Worm (Caenorhabditis elegans) whole organism, young adult: ENCODE data around the gene vps-16.

Experiments used
- B0336.3 ChIP-seq: fragments of 200-800 bp; sonication (Bioruptor generic); IDR thresholded peaks from 2 replicates; pipeline ENCODE4 v1.3.6; 2022; ENCODE audit warnings: missing genetic modification characterization, missing compliant biosample characterization
- F10E7.11 ChIP-seq: sonication (generic microtip); optimal IDR thresholded peaks from 2 replicates; lab custom pipeline; 2017; ENCODE audit warnings: mild to moderate bottlenecking, missing genetic modification characterization, moderate library complexity, missing compliant biosample characterization
- F39B2.1 ChIP-seq: fragments of 200-800 bp; sonication (Bioruptor generic); IDR thresholded peaks from 2 replicates; pipeline ENCODE4 v1.3.6; 2022; ENCODE audit warnings: missing genetic modification reagents, missing genetic modification characterization, missing compliant biosample characterization
- Y53G8AR.9 ChIP-seq: fragments of 200-800 bp; sonication (Bioruptor generic); conservative IDR thresholded peaks from 2 replicates; pipeline ENCODE4 v1.3.6; 2022; ENCODE audit warnings: missing genetic modification reagents, missing genetic modification characterization, missing compliant biosample characterization
- Y56A3A.18 ChIP-seq: fragments of 200-800 bp; sonication (Bioruptor generic); IDR thresholded peaks from 2 replicates; pipeline ENCODE4 v1.3.6; 2022; ENCODE audit warnings: missing genetic modification reagents, missing genetic modification characterization, missing compliant biosample characterization
- akir-1 ChIP-seq: fragments of 200-800 bp; sonication (Bioruptor generic); optimal IDR thresholded peaks from 2 replicates; lab custom pipeline; 2018; ENCODE audit warnings: mild to moderate bottlenecking, missing genetic modification characterization, moderate library complexity, missing compliant biosample characterization
- aptf-2 ChIP-seq: fragments of 200-800 bp; sonication (Bioruptor generic); conservative IDR thresholded peaks from 2 replicates; pipeline ENCODE4 v1.3.6; 2022; ENCODE audit warnings: missing genetic modification reagents, missing genetic modification characterization, missing compliant biosample characterization
- atf-7 ChIP-seq: sonication (generic microtip); optimal IDR thresholded peaks from 2 replicates; lab custom pipeline; 2017; ENCODE audit warnings: mild to moderate bottlenecking, missing genetic modification characterization, missing compliant biosample characterization
- athp-1 ChIP-seq: sonication (generic microtip); optimal IDR thresholded peaks from 2 replicates; lab custom pipeline; 2017; ENCODE audit warnings: mild to moderate bottlenecking, missing genetic modification characterization, missing compliant biosample characterization
- bed-1 ChIP-seq: fragments of 200-800 bp; sonication (Bioruptor generic); IDR thresholded peaks from 2 replicates; pipeline ENCODE4 v1.3.6; 2022; ENCODE audit warnings: missing genetic modification reagents, missing genetic modification characterization, missing compliant biosample characterization
- ccch-3 ChIP-seq: fragments of 200-800 bp; sonication (Bioruptor generic); optimal IDR thresholded peaks from 2 replicates; lab custom pipeline; 2018; ENCODE audit warnings: mild to moderate bottlenecking, missing genetic modification characterization, missing compliant biosample characterization
- ceh-100 ChIP-seq: fragments of 200-800 bp; sonication (Bioruptor generic); IDR thresholded peaks from 2 replicates; pipeline ENCODE4 v1.3.6; 2022; ENCODE audit warnings: missing genetic modification reagents, missing genetic modification characterization, missing compliant biosample characterization
- ceh-27 ChIP-seq: fragments of 200-800 bp; sonication (Bioruptor generic); optimal IDR thresholded peaks from 2 replicates; lab custom pipeline; 2018; ENCODE audit warnings: mild to moderate bottlenecking, missing genetic modification characterization, moderate library complexity, missing compliant biosample characterization
- ceh-58 ChIP-seq: fragments of 200-800 bp; sonication (Bioruptor generic); IDR thresholded peaks from 2 replicates; pipeline ENCODE4 v1.3.6; 2022; ENCODE audit warnings: missing genetic modification characterization, missing compliant biosample characterization
- die-1 ChIP-seq: sonication (generic microtip); optimal IDR thresholded peaks from 2 replicates; lab custom pipeline; 2016; ENCODE audit warnings: missing genotype, mild to moderate bottlenecking, missing genetic modification characterization, missing compliant biosample characterization
- dpff-1 ChIP-seq: sonication (generic microtip); optimal IDR thresholded peaks from 2 replicates; lab custom pipeline; 2017; ENCODE audit warnings: mild to moderate bottlenecking, missing genetic modification characterization, missing compliant biosample characterization
- egl-44 ChIP-seq: fragments of 200-800 bp; sonication (Bioruptor generic); IDR thresholded peaks from 2 replicates; pipeline ENCODE4 v1.3.6; 2022; ENCODE audit warnings: missing genetic modification reagents, missing genetic modification characterization, missing compliant biosample characterization
- egrh-3 ChIP-seq: fragments of 200-800 bp; sonication (Bioruptor generic); IDR thresholded peaks from 2 replicates; pipeline ENCODE4 v1.3.6; 2022; ENCODE audit warnings: missing genetic modification reagents, missing genetic modification characterization, missing compliant biosample characterization
- ekl-4 ChIP-seq: fragments of 200-800 bp; sonication (Bioruptor generic); IDR thresholded peaks from 2 replicates; pipeline ENCODE4 v1.3.6; 2022; ENCODE audit warnings: missing genetic modification reagents, missing genetic modification characterization, missing compliant biosample characterization
- fkh-3 ChIP-seq: sonication (generic microtip); optimal IDR thresholded peaks from 2 replicates; lab custom pipeline; 2016; ENCODE audit warnings: mild to moderate bottlenecking, missing genetic modification characterization, missing compliant biosample characterization
- him-1 ChIP-seq: sonication (generic microtip); optimal IDR thresholded peaks from 2 replicates; lab custom pipeline; 2016; ENCODE audit warnings: missing genotype, missing genetic modification reagents, missing genetic modification characterization, missing compliant biosample characterization
- let-607 ChIP-seq, 2 experiments: fragments of 200-800 bp in 1 of 2; sonication (Bioruptor generic) in 1 of 2; sonication (generic microtip) in 1 of 2; optimal IDR thresholded peaks; 2 replicates each; lab custom pipeline; 2016 to 2018; ENCODE audit warnings: mild to moderate bottlenecking in 2 of 2, missing compliant biosample characterization in 2 of 2, missing genetic modification characterization in 2 of 2, moderate library complexity in 2 of 2, missing genotype in 1 of 2
- lin-26 ChIP-seq: fragments of 200-800 bp; sonication (Bioruptor generic); IDR thresholded peaks from 2 replicates; pipeline ENCODE4 v1.3.6; 2022; ENCODE audit warnings: missing genetic modification reagents, missing genetic modification characterization, missing compliant biosample characterization
- lin-40 ChIP-seq: sonication (generic microtip); optimal IDR thresholded peaks from 2 replicates; lab custom pipeline; 2016; ENCODE audit warnings: missing genetic modification characterization, mild to moderate bottlenecking, missing compliant biosample characterization, missing genotype, missing genetic modification reagents
- lsl-1 ChIP-seq: fragments of 200-800 bp; sonication (Bioruptor generic); optimal IDR thresholded peaks from 2 replicates; lab custom pipeline; 2018; ENCODE audit warnings: mild to moderate bottlenecking, missing genetic modification characterization, moderate library complexity, missing compliant biosample characterization
- madf-10 ChIP-seq: sonication (generic microtip); optimal IDR thresholded peaks from 2 replicates; lab custom pipeline; 2016; ENCODE audit warnings: mild to moderate bottlenecking, missing genetic modification characterization, missing compliant biosample characterization
- madf-3 ChIP-seq: fragments of 200-800 bp; sonication (Bioruptor generic); IDR thresholded peaks from 2 replicates; pipeline ENCODE4 v1.3.6; 2022; ENCODE audit warnings: missing genetic modification reagents, missing genetic modification characterization, missing compliant biosample characterization
- mel-28 ChIP-seq: sonication (generic microtip); optimal IDR thresholded peaks from 2 replicates; lab custom pipeline; 2016; ENCODE audit warnings: borderline replicate concordance, mild to moderate bottlenecking, missing genetic modification characterization, missing compliant biosample characterization
- mxl-1 ChIP-seq: sonication (generic microtip); optimal IDR thresholded peaks from 2 replicates; lab custom pipeline; 2016; ENCODE audit warnings: missing genetic modification characterization, missing compliant biosample characterization
- nfya-2 ChIP-seq: fragments of 200-800 bp; sonication (Bioruptor generic); IDR thresholded peaks from 2 replicates; pipeline ENCODE4 v1.3.6; 2022; ENCODE audit warnings: missing genetic modification reagents, missing genetic modification characterization, missing compliant biosample characterization
- nfyb-1 ChIP-seq: fragments of 200-800 bp; sonication (Bioruptor generic); IDR thresholded peaks from 2 replicates; pipeline ENCODE4 v1.3.6; 2022; ENCODE audit warnings: missing genetic modification reagents, missing genetic modification characterization, missing compliant biosample characterization
- nhr-120 ChIP-seq: fragments of 200-800 bp; sonication (Bioruptor generic); IDR thresholded peaks from 2 replicates; pipeline ENCODE4 v1.3.6; 2022; ENCODE audit warnings: missing genetic modification characterization, missing compliant biosample characterization
- nhr-179 ChIP-seq: sonication (generic microtip); optimal IDR thresholded peaks from 2 replicates; lab custom pipeline; 2016; ENCODE audit warnings: mild to moderate bottlenecking, missing genetic modification characterization, missing compliant biosample characterization
- nhr-80 ChIP-seq: sonication (generic microtip); optimal IDR thresholded peaks from 2 replicates; lab custom pipeline; 2016; ENCODE audit warnings: missing genetic modification characterization, missing compliant biosample characterization
- nhr-90 ChIP-seq: sonication (generic microtip); optimal IDR thresholded peaks from 2 replicates; lab custom pipeline; 2016; ENCODE audit warnings: missing genotype, mild to moderate bottlenecking, missing genetic modification characterization, missing compliant biosample characterization
- pbrm-1 ChIP-seq: fragments of 200-800 bp; sonication (Bioruptor generic); IDR thresholded peaks from 2 replicates; pipeline ENCODE4 v1.3.6; 2022; ENCODE audit warnings: missing genetic modification reagents, missing genetic modification characterization, missing compliant biosample characterization
- rcor-1 ChIP-seq: fragments of 200-800 bp; sonication (Bioruptor generic); IDR thresholded peaks from 2 replicates; pipeline ENCODE4 v1.3.6; 2022; ENCODE audit warnings: missing genetic modification reagents, missing genetic modification characterization, missing compliant biosample characterization
- repo-1 ChIP-seq: sonication (generic microtip); optimal IDR thresholded peaks from 2 replicates; lab custom pipeline; 2017; ENCODE audit warnings: mild to moderate bottlenecking, missing genetic modification characterization, missing compliant biosample characterization
- snpc-1.3 ChIP-seq: sonication (generic microtip); optimal IDR thresholded peaks from 2 replicates; lab custom pipeline; 2017; ENCODE audit warnings: missing genetic modification characterization, mild to moderate bottlenecking, missing compliant biosample characterization, antibody characterized with exemption, moderate library complexity, missing genotype, missing genetic modification reagents; ENCODE audit not compliant: insufficient read depth
- snpc-3.4 ChIP-seq: sonication (generic microtip); optimal IDR thresholded peaks from 2 replicates; lab custom pipeline; 2017; ENCODE audit warnings: missing genetic modification characterization, mild to moderate bottlenecking, missing compliant biosample characterization, antibody characterized with exemption, moderate library complexity, missing genotype, missing genetic modification reagents
- tlf-1 ChIP-seq: fragments of 200-800 bp; sonication (Bioruptor generic); optimal IDR thresholded peaks from 2 replicates; lab custom pipeline; 2018; ENCODE audit warnings: mild to moderate bottlenecking, missing genetic modification characterization, missing compliant biosample characterization
- unc-62 ChIP-seq: fragments of 150-350 bp; optimal IDR thresholded peaks from 2 replicates; lab custom pipeline; 2014; ENCODE audit warnings: missing biosample characterization, missing genetic modification reagents, missing genetic modification characterization
- ztf-22 ChIP-seq: fragments of 200-800 bp; sonication (Bioruptor generic); optimal IDR thresholded peaks from 2 replicates; lab custom pipeline; 2018; ENCODE audit warnings: mild to moderate bottlenecking, missing genetic modification characterization, moderate library complexity, missing compliant biosample characterization
- ztf-25 ChIP-seq: fragments of 200-800 bp; sonication (Bioruptor generic); IDR thresholded peaks from 2 replicates; pipeline ENCODE4 v1.3.6; 2022; ENCODE audit warnings: missing genetic modification reagents, missing genetic modification characterization, missing compliant biosample characterization

vps-16 gene

DNA sequence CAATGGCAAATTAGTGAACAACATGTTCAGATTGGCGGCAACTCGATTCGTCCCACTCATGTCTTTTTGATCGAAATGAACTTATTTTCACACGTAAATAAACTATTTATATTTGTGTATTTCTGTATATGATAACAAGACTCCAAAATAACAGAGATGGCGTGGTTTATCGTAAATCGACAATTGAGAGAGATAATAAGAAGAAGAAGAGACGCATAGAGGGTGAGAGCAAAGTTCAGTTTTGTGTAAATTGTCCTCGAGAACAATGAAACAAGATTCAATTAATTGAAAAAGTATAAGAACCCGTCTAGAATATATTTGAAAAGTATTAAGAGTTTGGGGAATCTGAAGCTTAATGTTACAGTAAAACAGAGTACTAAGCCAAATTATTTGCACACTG lies 21.6 kb upstream of the vps-16 start:
- TF ChIP-seq nhr-80 (tag; lab: Kevin White, UChicago) (peak; percentile 3), F10E7.11 (tag; lab: Kevin White, UChicago) (no peak)

DNA sequence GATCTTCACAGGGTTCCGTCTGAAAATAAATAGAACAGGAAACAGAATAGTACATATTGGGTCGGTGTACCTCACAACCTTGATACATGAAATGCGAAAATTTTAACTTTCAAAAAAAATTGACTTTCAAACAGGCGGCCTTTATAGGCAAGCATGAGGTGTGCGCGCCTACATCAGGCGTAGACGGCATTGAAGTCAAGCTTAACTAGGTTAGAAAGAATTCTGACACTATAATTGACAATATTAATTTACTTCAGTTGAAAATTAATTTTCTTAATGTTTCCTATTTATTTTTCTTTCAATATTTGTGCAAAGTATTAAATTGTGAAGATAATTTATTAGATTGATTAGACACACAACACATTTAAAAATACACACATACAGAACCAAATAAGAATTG lies 21.1 kb upstream of the vps-16 start, which contains the start of gene C05D11.5:
TSS of gene C05D11.5 (minus strand) at position 101 of the 400 bp plus-strand sequence.
- no peak for TF ChIP-seq ztf-25
- TF ChIP-seq snpc-1.3: no peak
- no peak for TF ChIP-seq nhr-120 (GFP tag; lab: Robert Waterston, UW)
- TF ChIP-seq die-1 (tag; lab: Kevin White, UChicago): no peak
- TF ChIP-seq akir-1: no peak
- no peak for TF ChIP-seq rcor-1 (GFP tag; lab: Robert Waterston, UW)
- no peak for TF ChIP-seq snpc-3.4 (tag; lab: Kevin White, UChicago)
- TF ChIP-seq madf-10 (tag; lab: Kevin White, UChicago): no peak
- no peak for TF ChIP-seq tlf-1 (GFP tag; lab: Kevin White, UChicago)
- no peak for TF ChIP-seq dpff-1 (tag; lab: Kevin White, UChicago)
- no peak for TF ChIP-seq nfya-2 (GFP tag; lab: Robert Waterston, UW)
- no peak for TF ChIP-seq lsl-1 (GFP tag; lab: Kevin White, UChicago)
- no peak for TF ChIP-seq unc-62
- TF ChIP-seq F39B2.1: no peak
- no peak for TF ChIP-seq nhr-80 (tag; lab: Kevin White, UChicago)
- no peak for TF ChIP-seq fkh-3 (tag; lab: Kevin White, UChicago)
- no peak for TF ChIP-seq ztf-22 (GFP tag; lab: Kevin White, UChicago)
- no peak for TF ChIP-seq Y56A3A.18 (GFP tag; lab: Robert Waterston, UW)
- TF ChIP-seq ccch-3 (GFP tag; lab: Kevin White, UChicago): no peak

DNA sequence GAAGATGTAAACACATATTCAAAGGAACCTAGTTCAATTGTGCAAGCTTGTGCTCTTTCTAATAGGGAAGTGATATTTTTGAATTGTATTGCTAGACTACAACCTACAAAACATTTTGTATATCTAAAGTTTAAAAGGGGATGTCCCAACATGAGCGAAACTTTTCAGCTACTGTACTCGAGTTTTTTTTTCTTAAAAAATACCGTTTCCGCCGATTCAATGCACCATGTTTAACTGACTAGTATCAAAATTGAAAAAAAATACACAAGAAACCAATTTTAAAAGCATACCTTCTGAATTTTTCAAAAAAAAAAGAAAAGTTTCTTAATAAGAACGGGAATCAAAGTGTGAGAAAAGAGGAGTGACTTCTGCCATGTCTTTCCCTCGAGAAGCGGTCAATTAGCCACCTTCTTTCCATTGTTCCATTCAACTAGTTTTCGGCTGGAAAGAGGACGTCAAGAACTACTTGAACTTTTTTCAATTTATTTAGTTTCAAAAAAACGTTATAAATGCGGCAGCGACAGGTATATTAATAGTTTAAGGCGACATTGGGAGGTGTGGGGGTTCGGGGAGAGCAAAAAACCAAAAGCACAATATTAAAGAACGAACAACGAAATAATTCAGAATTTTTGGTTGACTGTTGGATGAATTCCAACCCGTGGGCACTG lies 17.6 kb upstream of the vps-16 start, which contains the start of gene nas-4:
TSS of gene nas-4 (minus strand) at position 351 of the 668 bp plus-strand sequence.
- peak; percentile 59; the same call in 1 of the 2 replicates for TF ChIP-seq Y53G8AR.9 (GFP tag; lab: Robert Waterston, UW)
- 0 out of 2 replicates have a peak, but pooled peaks have one; percentile 5 for TF ChIP-seq nhr-120 (GFP tag; lab: Robert Waterston, UW)
- 0 out of 2 replicates have a peak, but pooled peaks have one; percentile 55 for TF ChIP-seq B0336.3
- TF ChIP-seq ceh-58: no peak
- TF ChIP-seq madf-3 (GFP tag; lab: Robert Waterston, UW): 0 out of 2 replicates have a peak, but pooled peaks have one; percentile 70
- 0 out of 2 replicates have a peak, but pooled peaks have one; percentile 12 for TF ChIP-seq ekl-4 (GFP tag; lab: Robert Waterston, UW)
- peak; percentile 35 for TF ChIP-seq ceh-27 (GFP tag; lab: Kevin White, UChicago)
- peak; percentile 20; the same call in 1 of the 2 replicates for TF ChIP-seq Y56A3A.18 (GFP tag; lab: Robert Waterston, UW)
- peak; percentile 69 for TF ChIP-seq nfyb-1 (GFP tag; lab: Robert Waterston, UW)
- TF ChIP-seq rcor-1 (GFP tag; lab: Robert Waterston, UW): no peak
- TF ChIP-seq let-607 (tag; optimal IDR thresholded peaks at IDR 0.05; lab: Kevin White, UChicago): peak in 1 of 2 experiments; percentile 13
- peak; percentile 64 for TF ChIP-seq athp-1 (tag; lab: Kevin White, UChicago)
- peak; percentile 60 for TF ChIP-seq repo-1 (tag; lab: Kevin White, UChicago)
- TF ChIP-seq fkh-3 (tag; lab: Kevin White, UChicago): peak; percentile 22
- TF ChIP-seq pbrm-1 (GFP tag; lab: Robert Waterston, UW): 0 out of 2 replicates have a peak, but pooled peaks have one; percentile 25
- peak; percentile 35 for TF ChIP-seq nhr-90 (tag; lab: Kevin White, UChicago)
- peak; percentile 29 for TF ChIP-seq lin-40 (tag; lab: Kevin White, UChicago)
- TF ChIP-seq bed-1 (GFP tag; lab: Robert Waterston, UW): no peak
- no peak for TF ChIP-seq mxl-1 (tag; lab: Kevin White, UChicago)
- 0 out of 2 replicates have a peak, but pooled peaks have one; percentile 18 for TF ChIP-seq egl-44
- TF ChIP-seq egrh-3 (GFP tag; lab: Robert Waterston, UW): no peak
- peak; percentile 6 for TF ChIP-seq atf-7
- TF ChIP-seq aptf-2: no peak
- TF ChIP-seq lin-26 (GFP tag; lab: Robert Waterston, UW): peak; percentile 80
- peak; percentile 14 for TF ChIP-seq nhr-179 (tag; lab: Kevin White, UChicago)
- TF ChIP-seq ceh-100 (GFP tag; lab: Robert Waterston, UW): no peak
- TF ChIP-seq tlf-1 (GFP tag; lab: Kevin White, UChicago): peak; percentile 24
- TF ChIP-seq him-1 (tag; lab: Kevin White, UChicago): peak; percentile 55
- TF ChIP-seq mel-28 (tag; lab: Kevin White, UChicago): peak; percentile 29
